Worm (Caenorhabditis elegans) whole organism, L4/young adult: Measurements from ENCODE around the gene F37C4.6.

ENCODE experiments used
- W03F9.2 ChIP-seq: fragments of 150-350 bp; optimal IDR thresholded peaks from 2 replicates; lab custom pipeline; 2014; ENCODE audit warnings: missing biosample characterization, missing genetic modification characterization
- dao-5 ChIP-seq: sonication (generic microtip); optimal IDR thresholded peaks from 2 replicates; lab custom pipeline; 2016; ENCODE audit warnings: missing genotype, missing genetic modification characterization, moderate library complexity, missing compliant biosample characterization
- him-1 ChIP-seq: sonication (generic microtip); optimal IDR thresholded peaks from 2 replicates; lab custom pipeline; 2016; ENCODE audit warnings: missing genotype, missing genetic modification reagents, missing genetic modification characterization, missing compliant biosample characterization

DNA sequence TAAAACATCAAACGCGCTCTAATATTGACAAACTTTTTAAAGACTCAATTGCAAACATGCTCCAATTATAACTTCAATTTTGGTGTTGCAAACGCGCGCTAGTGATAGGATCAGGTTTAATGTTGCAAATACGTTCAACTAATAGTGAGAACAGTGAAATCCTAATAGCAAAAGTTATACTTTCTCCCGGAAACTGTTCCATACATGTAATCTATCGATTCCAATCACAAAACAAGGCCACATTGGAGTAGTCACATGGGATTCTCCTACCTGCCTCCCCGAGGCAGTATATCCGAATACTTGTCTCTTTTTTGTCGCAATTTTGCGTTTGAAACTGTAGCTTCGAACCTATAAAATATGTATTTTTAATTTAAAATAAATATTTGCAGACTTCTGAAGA is 8.3 kb downstream of the F37C4.6 start:
- TF ChIP-seq him-1 (tag; lab: Kevin White, UChicago) = no peak
- no peak for TF ChIP-seq dao-5 (tag; lab: Kevin White, UChicago)
- no peak for TF ChIP-seq W03F9.2 (tag; lab: Kevin White, UChicago)
